Fruit fly (Drosophila melanogaster) Kc167 (cell line): ENCODE measurements around the gene CG1998.

ENCODE experiments used
- Myc ChIP-seq: fragments of >200 bp; optimal IDR thresholded peaks from 2 replicates; lab custom pipeline; 2017; ENCODE audit warnings: missing external identifiers
- Sin3A ChIP-seq: fragments of >200 bp; optimal IDR thresholded peaks from 2 replicates; lab custom pipeline; 2018; ENCODE audit warnings: missing external identifiers
- h ChIP-seq: fragments of >200 bp; optimal IDR thresholded peaks from 3 replicates; lab custom pipeline; 2018; ENCODE audit warnings: missing external identifiers
- insv ChIP-seq: fragments of >200 bp; optimal IDR thresholded peaks from 3 replicates; lab custom pipeline; 2018; ENCODE audit warnings: missing external identifiers
- psq ChIP-seq: fragments of >200 bp; optimal IDR thresholded peaks from 2 replicates; lab custom pipeline; 2017; ENCODE audit warnings: missing external identifiers
- ttk ChIP-seq: sonication (Bioruptor generic); optimal IDR thresholded peaks from 2 replicates; lab custom pipeline; 2017; ENCODE audit warnings: missing external identifiers

DNA sequence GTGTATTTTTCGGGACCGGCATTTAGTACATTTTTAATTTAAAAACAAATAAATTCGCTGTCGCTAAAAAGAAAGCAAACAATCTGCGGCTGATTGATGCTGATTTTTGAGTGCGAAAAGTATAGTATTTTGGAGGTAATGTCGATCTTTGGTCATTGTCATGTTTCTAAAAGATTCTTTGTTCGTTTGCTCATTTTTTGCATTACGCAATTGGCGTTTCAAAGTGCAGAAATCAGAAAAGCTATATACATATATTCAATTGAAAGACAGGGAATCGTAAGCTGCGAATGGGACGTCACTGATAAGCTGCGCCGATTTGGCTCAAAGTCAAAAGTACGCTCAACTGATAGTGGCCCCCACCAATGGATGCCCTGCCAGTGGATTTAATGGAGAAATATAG, 40.4 kb downstream of the CG1998 start:
- TF ChIP-seq psq (no peak), insv (lab: Kevin White, UChicago) (no peak), Sin3A (no peak), Myc (lab: Kevin White, UChicago) (no peak), h (lab: Kevin White, UChicago) (no peak), ttk (lab: Kevin White, UChicago) (no peak)
